Worm (Caenorhabditis elegans) whole organism, L3 larva: ENCODE measurements around the gene ula-1.
A peak's percentile ranks its signal among the peaks of the same experiment; 100 is the strongest.

ENCODE experiments used
- aly-2 ChIP-seq: fragments of 150-350 bp; optimal IDR thresholded peaks from 2 replicates; lab custom pipeline; 2014; ENCODE audit warnings: missing biosample characterization, missing genetic modification characterization
- egl-27 ChIP-seq: sonication (generic microtip); optimal IDR thresholded peaks from 4 replicates; lab custom pipeline; 2017; ENCODE audit warnings: missing biosample characterization, missing genetic modification reagents, missing genetic modification characterization
- fkh-10 ChIP-seq: sonication (generic microtip); optimal IDR thresholded peaks from 2 replicates; lab custom pipeline; 2017; ENCODE audit warnings: missing biosample characterization, missing genetic modification reagents, missing genetic modification characterization
- lsy-12 ChIP-seq: sonication (generic microtip); optimal IDR thresholded peaks from 2 replicates; lab custom pipeline; 2016; ENCODE audit warnings: mild to moderate bottlenecking, missing genetic modification characterization, missing compliant biosample characterization
- nfya-1 ChIP-seq: sonication (generic microtip); optimal IDR thresholded peaks from 2 replicates; lab custom pipeline; 2017; ENCODE audit warnings: missing genetic modification characterization, mild to moderate bottlenecking, missing compliant biosample characterization, antibody characterized with exemption, moderate library complexity; ENCODE audit not compliant: insufficient read depth
- nhr-23 ChIP-seq: fragments of 150-350 bp; optimal IDR thresholded peaks from 2 replicates; lab custom pipeline; 2014; ENCODE audit warnings: missing biosample characterization, missing genetic modification reagents, missing genetic modification characterization
- nhr-28 ChIP-seq: fragments of 150-350 bp; optimal IDR thresholded peaks from 2 replicates; lab custom pipeline; 2014; ENCODE audit warnings: missing biosample characterization, missing genetic modification characterization
- nhr-76 ChIP-seq: fragments of 150-350 bp; sonication (generic microtip); optimal IDR thresholded peaks from 5 replicates; lab custom pipeline; 2014; ENCODE audit warnings: missing biosample characterization, missing genetic modification characterization
- pqm-1 ChIP-seq: fragments of 150-350 bp; optimal IDR thresholded peaks from 2 replicates; lab custom pipeline; 2017; ENCODE audit warnings: missing biosample characterization, missing genetic modification characterization, inconsistent platforms
- snpc-4 ChIP-seq: fragments of 150-350 bp; optimal IDR thresholded peaks from 2 replicates; lab custom pipeline; 2014; ENCODE audit warnings: missing biosample characterization, missing genetic modification characterization
- unc-39 ChIP-seq: sonication (generic microtip); optimal IDR thresholded peaks from 4 replicates; lab custom pipeline; 2017; ENCODE audit warnings: missing biosample characterization, missing genetic modification characterization
- unc-62 ChIP-seq: fragments of 150-350 bp; sonication (generic microtip); optimal IDR thresholded peaks from 4 replicates; lab custom pipeline; 2014; ENCODE audit warnings: missing biosample characterization, missing genetic modification reagents, missing genetic modification characterization
- ztf-11 ChIP-seq: fragments of 150-350 bp; optimal IDR thresholded peaks from 2 replicates; lab custom pipeline; 2014; ENCODE audit warnings: missing biosample characterization, missing genetic modification characterization

DNA sequence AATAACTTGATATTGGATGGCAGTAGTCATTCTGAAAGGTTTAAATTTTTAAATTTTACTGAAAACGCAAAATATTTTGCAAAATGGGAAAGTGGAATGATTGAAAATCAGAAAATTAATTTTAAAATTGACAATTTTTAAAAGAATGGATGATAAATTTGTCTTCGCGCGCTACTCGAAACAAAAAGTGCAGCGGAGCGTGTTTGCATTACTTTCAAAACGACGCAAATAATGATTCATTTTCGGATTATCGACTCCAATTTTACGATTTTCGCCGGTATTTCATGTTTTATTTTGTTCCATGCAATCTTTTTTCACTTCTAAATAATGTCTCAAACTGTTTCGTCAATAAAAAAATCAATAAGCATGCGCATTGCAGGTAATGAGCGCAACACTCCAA is 41.8 kb downstream of the ula-1 start, which contains the start of the genes tost-1 and arx-6:
- no peak for TF ChIP-seq aly-2 (tag; lab: Kevin White, UChicago)
- TF ChIP-seq nhr-28 (tag; lab: Kevin White, UChicago) = no peak
- no peak for TF ChIP-seq unc-39 (tag; lab: Kevin White, UChicago)
- no peak for TF ChIP-seq nhr-76 (tag; lab: Kevin White, UChicago)
- no peak for TF ChIP-seq lsy-12 (tag; lab: Kevin White, UChicago)
- TF ChIP-seq nfya-1 (tag; lab: Kevin White, UChicago) = peak; percentile 47
- no peak for TF ChIP-seq fkh-10 (GFP tag; lab: Kevin White, UChicago)
- no peak for TF ChIP-seq ztf-11 (tag; lab: Kevin White, UChicago)
- TF ChIP-seq egl-27 (tag; lab: Kevin White, UChicago) = no peak
- no peak for TF ChIP-seq unc-62 (GFP tag; lab: Kevin White, UChicago)
- TF ChIP-seq pqm-1 = no peak
- TF ChIP-seq snpc-4 (tag; lab: Kevin White, UChicago) = peak; percentile 29
- TF ChIP-seq nhr-23 (tag; lab: Kevin White, UChicago) = no peak
